Fruit fly (Drosophila melanogaster): Measurements from ENCODE around the gene CG43702.

The CG43702 gene

dm6 chr3L:21291055-21291454 lies 7.4 kb upstream of the CG43702 start:
- TF ChIP-seq D1 (tag; optimal IDR thresholded peaks at IDR 0.05) (no peak), Snoo (tag; optimal IDR thresholded peaks at IDR 0.05) (no peak), CG8159 (tag; optimal IDR thresholded peaks at IDR 0.05) (no peak), CG10348 (GFP tag; IDR thresholded peaks at IDR 0.05) (no peak), CG4496 (GFP tag; IDR thresholded peaks at IDR 0.05) (no peak), CG13204 (GFP tag; optimal IDR thresholded peaks at IDR 0.05) (no peak), CG9948 (tag; optimal IDR thresholded peaks at IDR 0.05) (no peak), Pif1A (GFP tag; optimal IDR thresholded peaks at IDR 0.05) (no peak), rn (GFP tag; IDR thresholded peaks at IDR 0.05) (no peak), CG8301 (tag; optimal IDR thresholded peaks at IDR 0.05) (no peak), CG14655 (GFP tag; optimal IDR thresholded peaks at IDR 0.05) (no peak), CG15710 (tag; optimal IDR thresholded peaks at IDR 0.05) (no peak), fd96Ca (GFP tag; IDR thresholded peaks at IDR 0.05) (no peak), CG17806 (tag; optimal IDR thresholded peaks at IDR 0.05) (no peak), Pif1B (GFP tag; optimal IDR thresholded peaks at IDR 0.05) (no peak), CG12605 (GFP tag; IDR thresholded peaks at IDR 0.05) (no peak), gl (tag; optimal IDR thresholded peaks at IDR 0.05) (no peak), Ets98B (GFP tag; IDR thresholded peaks at IDR 0.05) (no peak)

dm6 chr3L:21292700-21293099 lies 5.8 kb upstream of the CG43702 start, which contains the start of gene Cpr78Ca:
TSS of gene Cpr78Ca (minus strand) at chr3L:21292800.
- TF ChIP-seq Snoo (tag; optimal IDR thresholded peaks at IDR 0.05) (no peak), D1 (tag; optimal IDR thresholded peaks at IDR 0.05) (no peak), CG15710 (tag; optimal IDR thresholded peaks at IDR 0.05) (no peak), Pif1A (GFP tag; optimal IDR thresholded peaks at IDR 0.05) (no peak), CG4496 (GFP tag; IDR thresholded peaks at IDR 0.05) (no peak), rn (GFP tag; IDR thresholded peaks at IDR 0.05) (no peak), CG17806 (tag; optimal IDR thresholded peaks at IDR 0.05) (no peak), fd96Ca (GFP tag; IDR thresholded peaks at IDR 0.05) (no peak), CG34367 (tag; optimal IDR thresholded peaks at IDR 0.05) (no peak), CG13204 (GFP tag; optimal IDR thresholded peaks at IDR 0.05) (no peak)

dm6 chr3L:21294202-21294601 lies 4.3 kb upstream of the CG43702 start, which contains the start of gene Cpr78Cb:
TSS of gene Cpr78Cb (plus strand) at chr3L:21294492.
- no peak for TF ChIP-seq CG13204 (GFP tag; optimal IDR thresholded peaks at IDR 0.05)
- no peak for TF ChIP-seq CG14655 (GFP tag; optimal IDR thresholded peaks at IDR 0.05)
- TF ChIP-seq CG8301 (tag; optimal IDR thresholded peaks at IDR 0.05), result no peak
- no peak for TF ChIP-seq CG10348 (GFP tag; IDR thresholded peaks at IDR 0.05)
- no peak for TF ChIP-seq gl (tag; optimal IDR thresholded peaks at IDR 0.05)
- TF ChIP-seq Pif1B (GFP tag; optimal IDR thresholded peaks at IDR 0.05), result no peak
- TF ChIP-seq CG8159 (tag; optimal IDR thresholded peaks at IDR 0.05), result no peak
- no peak for TF ChIP-seq CG17806 (tag; optimal IDR thresholded peaks at IDR 0.05)
- TF ChIP-seq CG4496 (GFP tag; IDR thresholded peaks at IDR 0.05), result no peak
- TF ChIP-seq Snoo (tag; optimal IDR thresholded peaks at IDR 0.05), result no peak
- no peak for TF ChIP-seq D1 (tag; optimal IDR thresholded peaks at IDR 0.05)
- no peak for TF ChIP-seq EcR (GFP tag; optimal IDR thresholded peaks at IDR 0.05)
- TF ChIP-seq CG34367 (tag; optimal IDR thresholded peaks at IDR 0.05), result no peak
- TF ChIP-seq Ets98B (GFP tag; IDR thresholded peaks at IDR 0.05), result no peak
- no peak for TF ChIP-seq CG15710 (tag; optimal IDR thresholded peaks at IDR 0.05)
- no peak for TF ChIP-seq CG12605 (GFP tag; IDR thresholded peaks at IDR 0.05)
- no peak for TF ChIP-seq CG32121 (GFP tag; IDR thresholded peaks at IDR 0.05)
- no peak for TF ChIP-seq CG9948 (tag; optimal IDR thresholded peaks at IDR 0.05)

DNA sequence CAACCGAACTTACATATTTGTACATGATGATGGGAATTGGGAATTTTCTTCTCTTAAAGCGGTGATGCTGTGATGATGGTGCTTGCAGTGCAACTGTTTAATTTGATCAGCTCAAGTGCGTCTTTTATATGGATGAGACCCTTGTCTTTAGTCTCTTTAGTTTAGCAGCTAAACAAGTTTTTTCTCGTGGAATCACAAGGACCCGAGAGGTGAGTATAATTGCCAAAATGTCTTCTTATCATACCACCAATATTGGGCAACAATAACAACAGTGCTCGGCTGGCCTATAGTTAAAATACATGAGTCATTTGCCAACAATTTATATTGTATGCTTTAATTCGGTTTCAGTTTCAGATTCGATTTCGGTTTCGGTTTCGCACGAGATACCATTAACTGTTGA lies 772 bp upstream of the CG43702 start, which contains the start of gene Edg78E:
TSS of gene Edg78E (minus strand) at position 101 of the 400 bp plus-strand sequence.
- TF ChIP-seq CG4496 (GFP tag; IDR thresholded peaks at IDR 0.05), result no peak
- TF ChIP-seq CG9948 (tag; optimal IDR thresholded peaks at IDR 0.05), result no peak
- TF ChIP-seq Snoo (tag; optimal IDR thresholded peaks at IDR 0.05), result no peak
- TF ChIP-seq CG8159 (tag; optimal IDR thresholded peaks at IDR 0.05), result no peak
- TF ChIP-seq Pif1B (GFP tag; optimal IDR thresholded peaks at IDR 0.05), result no peak
- no peak for TF ChIP-seq CG17806 (tag; optimal IDR thresholded peaks at IDR 0.05)
- TF ChIP-seq CG10348 (GFP tag; IDR thresholded peaks at IDR 0.05), result no peak
- TF ChIP-seq Pif1A (GFP tag; optimal IDR thresholded peaks at IDR 0.05), result no peak
- TF ChIP-seq D1 (tag; optimal IDR thresholded peaks at IDR 0.05), result no peak

DNA sequence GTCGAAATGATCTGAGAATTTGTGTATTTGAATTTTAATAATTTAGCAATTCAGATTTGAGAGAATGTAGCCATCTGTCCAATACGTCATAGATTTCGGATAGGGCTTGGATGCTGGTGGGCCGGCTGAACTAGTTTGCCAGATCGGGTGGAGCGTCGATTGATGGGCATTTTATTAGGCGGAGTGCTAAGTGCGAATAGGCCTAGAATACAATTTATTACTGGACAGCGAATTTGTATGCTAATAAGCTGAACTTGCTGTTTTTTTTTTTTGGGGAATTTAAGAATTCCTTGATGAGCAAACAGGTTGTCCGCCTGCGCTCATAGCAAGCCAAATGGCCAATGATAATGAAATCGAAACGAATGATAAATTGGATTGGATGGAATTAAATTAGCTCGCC lies 728 bp downstream of the CG43702 start:
- TF ChIP-seq CG12605 (GFP tag; IDR thresholded peaks at IDR 0.05) (no peak), CG32121 (GFP tag; IDR thresholded peaks at IDR 0.05) (no peak), CG9948 (tag; optimal IDR thresholded peaks at IDR 0.05) (no peak), Pif1A (GFP tag; optimal IDR thresholded peaks at IDR 0.05) (no peak), fd96Ca (GFP tag; IDR thresholded peaks at IDR 0.05) (no peak), Ets98B (GFP tag; IDR thresholded peaks at IDR 0.05) (no peak), gl (tag; optimal IDR thresholded peaks at IDR 0.05) (no peak), EcR (GFP tag; optimal IDR thresholded peaks at IDR 0.05) (no peak), CG8159 (tag; optimal IDR thresholded peaks at IDR 0.05) (no peak), CG15710 (tag; optimal IDR thresholded peaks at IDR 0.05) (no peak), Pif1B (GFP tag; optimal IDR thresholded peaks at IDR 0.05) (no peak), CG13204 (GFP tag; optimal IDR thresholded peaks at IDR 0.05) (no peak), rn (GFP tag; IDR thresholded peaks at IDR 0.05) (no peak)

- TF ChIP-seq CG8301 (tag; optimal IDR thresholded peaks at IDR 0.05) (no peak), CG32121 (GFP tag; IDR thresholded peaks at IDR 0.05) (no peak), CG13204 (GFP tag; optimal IDR thresholded peaks at IDR 0.05) (no peak), Pif1A (GFP tag; optimal IDR thresholded peaks at IDR 0.05) (no peak), D1 (tag; optimal IDR thresholded peaks at IDR 0.05) (no peak), CG8159 (tag; optimal IDR thresholded peaks at IDR 0.05) (no peak), CG14655 (GFP tag; optimal IDR thresholded peaks at IDR 0.05) (no peak), CG12605 (GFP tag; IDR thresholded peaks at IDR 0.05) (no peak), gl (tag; optimal IDR thresholded peaks at IDR 0.05) (no peak), Pif1B (GFP tag; optimal IDR thresholded peaks at IDR 0.05) (no peak), fd96Ca (GFP tag; IDR thresholded peaks at IDR 0.05) (no peak), CG4496 (GFP tag; IDR thresholded peaks at IDR 0.05) (no peak), CG15710 (tag; optimal IDR thresholded peaks at IDR 0.05) (no peak), CG34367 (tag; optimal IDR thresholded peaks at IDR 0.05) (no peak), CG10348 (GFP tag; IDR thresholded peaks at IDR 0.05) (no peak), EcR (GFP tag; optimal IDR thresholded peaks at IDR 0.05) (no peak)
Observed at dm6 chr3L:21300280-21300679, 1.8 kb downstream of the CG43702 start, which contains the start of gene Cpr78Cc. TSS of gene Cpr78Cc (plus strand) at chr3L:21300580.

Measured in whole organism, pupa.